Worm (Caenorhabditis elegans) whole organism, early embryonic: ENCODE results near the gene let-4.

Experiments
- B0310.2 ChIP-seq: sonication (generic microtip); optimal IDR thresholded peaks from 2 replicates; lab custom pipeline; 2016; ENCODE audit warnings: mild to moderate bottlenecking, missing genetic modification characterization, missing compliant biosample characterization
- F13C5.2 ChIP-seq: sonication (generic microtip); optimal IDR thresholded peaks from 2 replicates; lab custom pipeline; 2017; ENCODE audit warnings: mild to moderate bottlenecking, missing genetic modification characterization, inconsistent platforms, missing compliant biosample characterization
- aly-1 ChIP-seq: sonication (generic microtip); optimal IDR thresholded peaks from 2 replicates; lab custom pipeline; 2016; ENCODE audit warnings: missing genetic modification characterization, missing compliant biosample characterization
- ama-1 ChIP-seq: fragments of 150-350 bp; optimal IDR thresholded peaks from 2 replicates; lab custom pipeline; 2014
- ceh-13 ChIP-seq: fragments of 200-800 bp; sonication (Bioruptor generic); optimal IDR thresholded peaks from 2 replicates; lab custom pipeline; 2018; ENCODE audit warnings: mild to moderate bottlenecking, missing genetic modification characterization, missing compliant biosample characterization
- ceh-36 ChIP-seq: sonication (generic microtip); optimal IDR thresholded peaks from 2 replicates; lab custom pipeline; 2016; ENCODE audit warnings: missing genetic modification characterization, inconsistent platforms, missing compliant biosample characterization
- ets-7 ChIP-seq: sonication (generic microtip); optimal IDR thresholded peaks from 2 replicates; lab custom pipeline; 2016; ENCODE audit warnings: missing genotype, missing genetic modification characterization, missing compliant biosample characterization
- flt-1 ChIP-seq: fragments of 200-800 bp; sonication (Bioruptor generic); IDR thresholded peaks from 2 replicates; pipeline ENCODE4 v1.3.6; 2022; ENCODE audit warnings: missing genetic modification characterization, missing compliant biosample characterization
- hmbx-1 ChIP-seq: sonication (generic microtip); optimal IDR thresholded peaks from 2 replicates; lab custom pipeline; 2016; ENCODE audit warnings: mild to moderate bottlenecking, missing genetic modification characterization, missing compliant biosample characterization
- hmg-4 ChIP-seq: fragments of 200-800 bp; sonication (Bioruptor generic); optimal IDR thresholded peaks from 2 replicates; lab custom pipeline; 2018; ENCODE audit warnings: mild to moderate bottlenecking, missing genetic modification characterization, missing compliant biosample characterization
- hnd-1 ChIP-seq: sonication (generic microtip); optimal IDR thresholded peaks from 2 replicates; lab custom pipeline; 2016; ENCODE audit warnings: missing genetic modification characterization, missing compliant biosample characterization
- pes-1 ChIP-seq: fragments of 200-800 bp; sonication (Bioruptor generic); IDR thresholded peaks from 2 replicates; pipeline ENCODE4 v1.3.6; 2022; ENCODE audit warnings: missing genetic modification reagents, missing genetic modification characterization, missing compliant biosample characterization
- scrt-1 ChIP-seq: fragments of 200-800 bp; sonication (Bioruptor generic); IDR thresholded peaks from 2 replicates; pipeline ENCODE4 v1.3.6; 2022; ENCODE audit warnings: missing genetic modification characterization, missing compliant biosample characterization
- sea-1 ChIP-seq: fragments of 200-800 bp; sonication (Bioruptor generic); conservative IDR thresholded peaks from 2 replicates; pipeline ENCODE4 v1.3.6; 2022; ENCODE audit warnings: missing genetic modification characterization, missing compliant biosample characterization
- tbx-11 ChIP-seq: fragments of 200-800 bp; sonication (Bioruptor generic); IDR thresholded peaks from 2 replicates; pipeline ENCODE4 v1.3.6; 2022; ENCODE audit warnings: missing genetic modification characterization, missing compliant biosample characterization
- tbx-37 ChIP-seq: fragments of 200-800 bp; sonication (Bioruptor generic); conservative IDR thresholded peaks from 2 replicates; pipeline ENCODE4 v1.3.6; 2022; ENCODE audit warnings: missing genetic modification reagents, missing genetic modification characterization, missing compliant biosample characterization
- tra-4 ChIP-seq: sonication (generic microtip); optimal IDR thresholded peaks from 2 replicates; lab custom pipeline; 2017; ENCODE audit warnings: missing genetic modification characterization, missing compliant biosample characterization

let-4 gene

DNA sequence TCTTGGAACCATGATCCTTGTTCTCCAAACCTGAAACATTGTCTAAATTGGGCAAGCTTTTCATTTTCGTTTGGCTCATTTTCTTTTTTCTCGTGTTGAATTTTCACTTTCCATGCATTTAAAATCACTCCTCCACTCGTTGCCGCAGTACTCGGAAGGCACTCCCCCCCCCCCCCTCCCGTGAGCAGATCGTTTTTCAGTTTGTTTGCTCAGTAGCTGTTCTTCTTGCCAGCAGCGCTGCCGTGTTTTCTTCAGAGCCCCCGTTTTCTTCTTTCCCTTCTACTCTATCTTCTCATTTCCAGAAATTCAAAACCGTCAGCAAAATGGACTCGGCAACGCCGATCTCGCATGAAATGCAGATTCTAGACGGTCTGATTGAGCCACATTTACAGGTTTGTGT is 17.1 kb downstream of the let-4 start, which contains the start of gene C44H4.8:
C44H4.8 (plus strand) TSS at position 301 of the 400 bp plus-strand sequence.
- TF ChIP-seq tbx-37 (GFP tag; lab: Robert Waterston, UW) (no peak), hmg-4 (GFP tag; lab: Kevin White, UChicago) (no peak), flt-1 (GFP tag; lab: Robert Waterston, UW) (no peak), ceh-13 (GFP tag; lab: Kevin White, UChicago) (no peak), tra-4 (tag; lab: Kevin White, UChicago) (no peak), scrt-1 (GFP tag; lab: Robert Waterston, UW) (no peak)

DNA sequence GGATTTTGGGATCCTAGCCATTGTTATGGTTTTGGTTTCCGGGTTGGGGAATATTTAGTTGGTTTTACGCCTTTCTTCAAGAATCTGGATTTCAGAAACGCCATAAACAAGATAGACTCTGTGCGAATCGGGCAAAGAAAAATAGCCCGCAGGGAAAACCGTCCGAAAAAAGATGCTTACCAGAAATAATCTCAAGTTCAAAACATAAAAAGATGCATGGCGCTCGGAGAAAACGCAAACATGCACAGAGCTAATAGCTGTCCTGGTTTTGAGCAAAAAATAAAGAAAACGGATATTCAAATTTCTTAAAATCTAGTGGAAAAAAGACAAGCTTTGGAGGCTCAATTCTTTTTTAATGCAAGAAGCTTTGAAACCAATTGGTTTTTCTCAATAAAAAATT is 21.5 kb downstream of the let-4 start, which contains the start of gene C44H4.6:
C44H4.6 (minus strand) TSS at position 101 of the 400 bp plus-strand sequence.
- no peak for TF ChIP-seq sea-1 (GFP tag; lab: Robert Waterston, UW)
- TF ChIP-seq ama-1 = no peak
- TF ChIP-seq tbx-37 (GFP tag; lab: Robert Waterston, UW) = no peak
- no peak for TF ChIP-seq scrt-1 (GFP tag; lab: Robert Waterston, UW)
- no peak for TF ChIP-seq hmbx-1 (tag; lab: Kevin White, UChicago)
- TF ChIP-seq ceh-36 (tag; lab: Kevin White, UChicago) = no peak
- TF ChIP-seq ets-7 (tag; lab: Kevin White, UChicago) = no peak

DNA sequence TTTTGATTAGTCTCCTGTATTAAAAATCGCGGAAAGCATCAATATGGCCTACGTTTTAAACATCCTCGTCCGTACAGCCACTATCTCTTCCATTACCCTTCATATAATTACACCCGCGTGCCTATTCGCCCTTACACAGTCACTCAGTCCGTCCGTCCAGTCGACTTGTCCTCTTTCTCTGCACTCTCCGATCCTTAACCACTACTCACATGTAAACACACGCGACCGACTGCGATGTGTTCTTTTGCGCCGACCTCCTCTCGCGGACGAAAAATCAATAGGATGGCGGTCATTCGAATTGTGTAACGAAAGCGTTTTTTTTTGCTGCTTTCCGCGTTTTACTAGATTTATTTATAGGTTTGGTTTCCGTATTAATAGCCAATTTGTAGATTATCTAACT is 24.9 kb downstream of the let-4 start, which contains the start of gene eor-2:
eor-2 (plus strand) TSS at position 342 of the 400 bp plus-strand sequence.
- TF ChIP-seq F13C5.2 (tag; lab: Kevin White, UChicago) (peak; percentile 27), flt-1 (GFP tag; lab: Robert Waterston, UW) (peak; percentile 3; the same call in 1 of the 2 replicates), tra-4 (tag; lab: Kevin White, UChicago) (no peak)

DNA sequence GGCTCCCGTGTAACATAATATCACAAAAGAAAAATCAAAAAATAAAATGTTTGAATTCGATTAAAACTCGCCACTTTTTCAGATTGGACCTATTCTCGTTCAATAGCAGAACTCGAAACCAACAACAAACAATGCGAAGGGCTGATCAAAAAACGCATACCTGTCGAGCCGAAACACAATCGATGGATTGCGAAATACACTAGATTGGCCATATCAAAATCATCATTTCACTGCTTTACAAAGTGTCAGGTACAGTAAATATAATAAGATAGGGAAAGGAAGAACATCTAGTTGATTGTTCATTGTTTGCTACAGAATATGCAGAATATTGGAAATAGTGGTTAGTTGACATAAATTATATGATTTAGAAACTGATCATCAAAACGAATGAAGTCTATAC is 30.0 kb downstream of the let-4 start:
- TF ChIP-seq F13C5.2 (tag; lab: Kevin White, UChicago) = no peak
- no peak for TF ChIP-seq hmg-4 (GFP tag; lab: Kevin White, UChicago)
- no peak for TF ChIP-seq hmbx-1 (tag; lab: Kevin White, UChicago)
- no peak for TF ChIP-seq pes-1 (GFP tag; lab: Robert Waterston, UW)
- TF ChIP-seq aly-1 (tag; lab: Kevin White, UChicago) = no peak
- no peak for TF ChIP-seq ets-7 (tag; lab: Kevin White, UChicago)
- TF ChIP-seq ceh-36 (tag; lab: Kevin White, UChicago) = no peak
- TF ChIP-seq sea-1 (GFP tag; lab: Robert Waterston, UW) = no peak
- TF ChIP-seq scrt-1 (GFP tag; lab: Robert Waterston, UW) = no peak
- TF ChIP-seq flt-1 (GFP tag; lab: Robert Waterston, UW) = no peak
- TF ChIP-seq tra-4 (tag; lab: Kevin White, UChicago) = no peak
- no peak for TF ChIP-seq hnd-1 (tag; lab: Kevin White, UChicago)
- no peak for TF ChIP-seq ama-1
- TF ChIP-seq B0310.2 (tag; lab: Kevin White, UChicago) = no peak

DNA sequence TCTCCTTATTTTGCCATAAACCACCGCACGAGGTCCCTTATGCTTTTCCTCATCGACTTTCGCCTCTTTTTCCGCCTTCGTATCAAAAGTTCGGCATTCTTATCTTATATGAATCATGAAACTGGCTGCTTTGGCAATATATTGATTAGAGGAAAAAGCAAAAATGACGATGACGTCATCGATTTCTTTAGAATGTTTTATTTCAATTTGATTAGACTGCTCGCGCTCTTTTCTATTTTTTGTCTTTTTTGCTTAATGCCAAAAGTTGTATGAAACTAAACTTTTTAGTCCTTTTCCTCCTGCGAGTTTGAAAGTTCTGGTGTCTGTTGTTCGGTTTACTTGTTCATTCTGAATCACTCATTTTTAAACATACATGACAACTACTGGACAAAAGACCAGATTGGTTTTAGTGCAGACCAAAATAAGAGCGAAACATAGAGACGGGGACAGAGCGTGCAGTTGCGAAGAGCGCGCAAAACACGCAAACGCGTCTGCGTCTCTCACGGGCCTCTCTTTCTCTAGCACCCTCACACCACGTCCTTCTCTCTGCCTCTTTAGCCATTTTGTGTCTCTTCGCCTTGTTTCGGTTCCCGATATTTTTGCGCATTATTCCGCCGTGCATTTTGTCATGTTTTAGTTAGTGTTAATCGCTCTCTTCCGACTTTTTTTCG is 32.5 kb downstream of the let-4 start:
- TF ChIP-seq aly-1 (tag; lab: Kevin White, UChicago) (peak; percentile 63), ceh-13 (GFP tag; lab: Kevin White, UChicago) (no peak), hmg-4 (GFP tag; lab: Kevin White, UChicago) (peak; percentile 15), hmbx-1 (tag; lab: Kevin White, UChicago) (no peak), ets-7 (tag; lab: Kevin White, UChicago) (no peak), tra-4 (tag; lab: Kevin White, UChicago) (no peak)

DNA sequence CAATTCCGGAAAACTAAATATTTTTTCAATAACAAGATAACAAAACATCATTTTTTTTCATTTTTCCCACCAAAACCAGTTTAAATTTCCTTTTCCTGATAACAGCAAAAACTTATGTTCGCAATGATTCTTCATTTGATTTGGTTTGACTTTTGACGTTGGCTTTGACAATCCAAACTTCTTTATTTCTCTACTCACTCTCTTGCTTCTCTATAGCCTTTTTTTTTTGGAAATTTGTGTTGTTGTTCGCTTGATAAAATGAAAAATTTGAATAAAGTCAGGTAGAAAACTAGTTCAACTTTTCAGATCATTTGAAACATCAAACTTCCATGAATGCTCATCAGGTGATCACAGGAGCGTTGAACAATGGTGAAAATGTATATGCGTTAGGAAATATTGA is 33.3 kb downstream of the let-4 start, which contains the start of gene rbc-1:
rbc-1 (plus strand) TSS at position 301 of the 400 bp plus-strand sequence.
- TF ChIP-seq ceh-13 (GFP tag; lab: Kevin White, UChicago) (no peak), tbx-11 (GFP tag; lab: Robert Waterston, UW) (no peak), aly-1 (tag; lab: Kevin White, UChicago) (no peak), ets-7 (tag; lab: Kevin White, UChicago) (no peak), ama-1 (no peak), B0310.2 (tag; lab: Kevin White, UChicago) (no peak), sea-1 (GFP tag; lab: Robert Waterston, UW) (no peak)

DNA sequence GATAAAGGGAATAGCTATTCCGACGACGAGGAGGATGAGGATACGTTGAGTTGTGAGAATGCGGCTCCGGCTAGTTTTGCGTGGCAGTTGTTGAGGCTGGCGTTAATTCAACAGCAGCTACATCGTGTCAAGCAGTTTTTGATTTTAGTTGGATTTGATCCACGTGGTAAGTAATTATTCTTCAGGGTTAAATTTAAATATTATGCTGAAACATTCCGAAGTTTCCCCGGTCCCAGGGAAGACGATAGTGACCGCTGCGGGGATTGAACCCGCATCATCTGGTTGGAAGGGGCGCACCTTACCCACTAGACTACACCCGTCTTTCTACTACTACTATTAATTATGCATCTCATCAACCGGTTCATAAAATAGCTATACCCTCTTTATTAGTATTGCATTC is 43.5 kb downstream of the let-4 start:
- TF ChIP-seq scrt-1 (GFP tag; lab: Robert Waterston, UW) (no peak), F13C5.2 (tag; lab: Kevin White, UChicago) (no peak), sea-1 (GFP tag; lab: Robert Waterston, UW) (no peak), pes-1 (GFP tag; lab: Robert Waterston, UW) (no peak), hmg-4 (GFP tag; lab: Kevin White, UChicago) (no peak), flt-1 (GFP tag; lab: Robert Waterston, UW) (no peak), B0310.2 (tag; lab: Kevin White, UChicago) (no peak), aly-1 (tag; lab: Kevin White, UChicago) (no peak), tra-4 (tag; lab: Kevin White, UChicago) (no peak), tbx-37 (GFP tag; lab: Robert Waterston, UW) (no peak), ets-7 (tag; lab: Kevin White, UChicago) (no peak), tbx-11 (GFP tag; lab: Robert Waterston, UW) (no peak), ceh-13 (GFP tag; lab: Kevin White, UChicago) (no peak), ceh-36 (tag; lab: Kevin White, UChicago) (no peak), hnd-1 (tag; lab: Kevin White, UChicago) (no peak), hmbx-1 (tag; lab: Kevin White, UChicago) (no peak), ama-1 (no peak)
